Worm (Caenorhabditis elegans) whole organism, L2 larva: ENCODE results near the gene Y22D7AR.7.

Experiments used
- aly-2 ChIP-seq: fragments of 150-350 bp; optimal IDR thresholded peaks from 2 replicates; lab custom pipeline; 2014; ENCODE audit warnings: missing biosample characterization, missing genetic modification characterization
- ceh-82 ChIP-seq: fragments of 150-350 bp; optimal IDR thresholded peaks from 2 replicates; lab custom pipeline; 2014; ENCODE audit warnings: missing biosample characterization, missing genetic modification characterization
- egl-27 ChIP-seq: sonication (generic microtip); optimal IDR thresholded peaks from 3 replicates; lab custom pipeline; 2017; ENCODE audit warnings: missing biosample characterization, missing genetic modification reagents, missing genetic modification characterization
- lin-39 ChIP-seq: fragments of 150-350 bp; optimal IDR thresholded peaks from 2 replicates; lab custom pipeline; 2014; ENCODE audit warnings: missing biosample characterization, missing genetic modification reagents, missing genetic modification characterization
- lsy-2 ChIP-seq, 2 experiments: fragments of 150-350 bp in 1 of 2; sonication (generic microtip) in 1 of 2; optimal IDR thresholded peaks; 2 replicates each; lab custom pipeline; 2014 to 2017; ENCODE audit warnings: missing biosample characterization in 2 of 2, missing genetic modification characterization in 2 of 2
- nhr-6 ChIP-seq: fragments of 150-350 bp; optimal IDR thresholded peaks from 2 replicates; lab custom pipeline; 2014; ENCODE audit warnings: missing biosample characterization, missing genetic modification characterization
- nhr-77 ChIP-seq: fragments of 150-350 bp; optimal IDR thresholded peaks from 2 replicates; lab custom pipeline; 2014; ENCODE audit warnings: missing biosample characterization, missing genetic modification characterization
- snpc-4 ChIP-seq: fragments of 150-350 bp; optimal IDR thresholded peaks from 2 replicates; lab custom pipeline; 2014; ENCODE audit warnings: missing biosample characterization, missing genetic modification characterization

- TF ChIP-seq snpc-4 (tag; lab: Kevin White, UChicago) (no peak), lin-39 (tag; lab: Kevin White, UChicago) (no peak), nhr-77 (tag; lab: Kevin White, UChicago) (no peak), lsy-2 (tag; optimal IDR thresholded peaks at IDR 0.05; lab: Kevin White, UChicago) (no peak), aly-2 (tag; lab: Kevin White, UChicago) (no peak), ceh-82 (no peak), nhr-6 (no peak), egl-27 (tag; lab: Kevin White, UChicago) (no peak)
Observed at ce11 chrIII:1676588-1676987, 11.3 kb downstream of the Y22D7AR.7 start, which contains the start of gene Y22D7AR.6.
